Worm (Caenorhabditis elegans): ENCODE measurements around the gene Y57E12B.1.

ce11 chrV:6900814-6901592 lies 47.3 kb upstream of the Y57E12B.1 start:
- TF ChIP-seq him-1 (tag; optimal IDR thresholded peaks at IDR 0.05), result no peak
- no peak for TF ChIP-seq W03F9.2 (tag; optimal IDR thresholded peaks at IDR 0.05)
- no peak for TF ChIP-seq dao-5 (tag; optimal IDR thresholded peaks at IDR 0.05)

All from whole organism, L4/young adult.